Fruit fly (Drosophila melanogaster) S2 (cell line): Measurements from ENCODE around the gene ppk11.

Experiments used
- CG8478 ChIP-seq: fragments of >200 bp; optimal IDR thresholded peaks from 2 replicates; lab custom pipeline; 2018
- CTCF ChIP-seq, 2 experiments: fragments of >200 bp; optimal IDR thresholded peaks; 2 replicates each; lab custom pipeline; 2018

DNA sequence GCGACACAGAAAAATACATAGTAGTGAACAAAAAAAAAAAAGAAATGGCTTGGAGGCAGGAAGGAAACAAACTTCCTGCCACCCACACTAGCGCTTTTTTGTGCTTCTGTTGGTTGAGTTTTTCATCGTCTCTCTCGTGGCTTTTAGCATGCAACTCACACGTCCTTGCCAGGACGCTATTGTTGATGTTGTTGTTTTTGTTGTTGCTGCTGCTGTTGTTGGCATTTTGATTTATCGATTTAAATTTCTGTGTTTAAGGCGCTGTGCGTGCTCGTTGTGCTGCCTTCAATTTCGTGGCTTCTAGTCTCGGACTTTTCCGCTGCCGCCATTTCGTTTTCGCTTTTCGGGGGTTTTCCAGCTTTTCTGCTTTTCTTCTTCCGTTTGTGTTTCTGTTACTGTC, 35.1 kb downstream of the ppk11 start:
- TF ChIP-seq CTCF (optimal IDR thresholded peaks at IDR 0.05; lab: Kevin White, UChicago) (no peak), CG8478 (lab: Kevin White, UChicago) (no peak)
